Fruit fly (Drosophila melanogaster): ENCODE measurements around the gene cl.

Gene cl

DNA sequence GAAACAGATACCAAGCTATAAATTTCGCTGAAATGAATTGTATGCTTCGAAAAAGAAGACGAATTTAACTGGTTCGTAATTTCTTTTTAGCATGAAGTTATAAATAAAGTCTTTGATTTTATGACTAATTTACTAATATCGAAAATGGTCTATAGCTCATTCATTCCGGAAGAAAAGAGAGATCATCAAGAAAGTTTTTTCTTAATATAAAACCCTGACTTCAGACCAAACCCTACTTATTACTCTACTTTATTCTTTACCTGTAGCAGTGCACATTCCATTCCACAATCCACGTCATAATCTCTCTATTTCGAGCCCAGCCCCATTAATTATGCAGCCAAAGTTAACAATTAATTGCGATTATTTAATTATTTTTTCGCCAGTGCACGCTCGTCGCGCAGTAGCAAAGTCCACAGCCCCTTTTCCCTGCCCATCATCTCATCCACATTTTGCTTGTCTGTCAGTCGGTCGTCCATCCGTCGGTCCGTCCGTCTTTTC lies 26.0 kb upstream of the cl start (continued):
- TF ChIP-seq salr (GFP tag; optimal IDR thresholded peaks at IDR 0.05) (peak in 1 of 2 experiments; percentile 40), dsx (GFP tag; optimal IDR thresholded peaks at IDR 0.05; ENCODE audit: poor library complexity, severe bottlenecking) (peak; percentile 27), Eip75B (GFP tag; optimal IDR thresholded peaks at IDR 0.05) (peak; percentile 33), spab (GFP tag; optimal IDR thresholded peaks at IDR 0.05) (peak; percentile 55), CG3032 (tag; optimal IDR thresholded peaks at IDR 0.05) (peak; percentile 42), CG1621 (tag; optimal IDR thresholded peaks at IDR 0.05) (no peak), CG31627 (GFP tag; optimal IDR thresholded peaks at IDR 0.05) (peak; percentile 18), fd59A (GFP tag; optimal IDR thresholded peaks at IDR 0.05) (peak; percentile 49)

DNA sequence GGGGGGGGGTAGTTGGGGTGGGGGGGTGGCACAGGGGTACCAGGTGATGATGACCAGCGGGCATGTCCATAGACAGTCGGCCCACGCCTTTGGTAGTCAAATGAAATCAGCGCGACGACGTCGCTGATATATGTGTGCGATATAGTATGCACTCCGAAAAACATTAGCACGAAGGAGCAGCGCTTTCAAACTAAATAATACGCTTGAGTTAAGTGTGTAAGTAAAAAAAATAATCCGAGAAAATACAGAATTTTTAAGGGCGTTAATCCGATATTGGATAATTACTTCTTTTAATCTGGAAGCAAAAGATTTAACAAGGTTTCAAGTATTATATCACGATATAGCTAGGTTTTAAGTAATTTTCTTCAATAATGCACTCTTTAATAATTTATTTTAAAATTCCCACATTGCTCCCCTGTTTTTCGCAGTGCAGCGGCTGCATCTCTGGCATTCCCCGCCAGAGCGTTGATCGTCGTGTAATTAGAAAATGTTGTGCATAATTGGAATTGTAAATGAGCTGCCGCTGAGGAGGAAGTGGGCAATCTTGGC lies 25.1 kb upstream of the cl start:
- TF ChIP-seq CG10669 (GFP tag; optimal IDR thresholded peaks at IDR 0.05) (peak; percentile 2), CG10631 (GFP tag; optimal IDR thresholded peaks at IDR 0.05) (peak; percentile 47), OdsH (GFP tag; optimal IDR thresholded peaks at IDR 0.05) (peak; percentile 39), Eip78C (GFP tag) (peak; percentile 79), CG11902 (GFP tag; optimal IDR thresholded peaks at IDR 0.05) (no peak), Sox102F (GFP tag; optimal IDR thresholded peaks at IDR 0.05) (no peak), CG3919 (GFP tag; optimal IDR thresholded peaks at IDR 0.05) (peak; percentile 53), Smox (GFP tag; optimal IDR thresholded peaks at IDR 0.05) (no peak), Lpt (GFP tag; optimal IDR thresholded peaks at IDR 0.05) (no peak), achi (GFP tag; optimal IDR thresholded peaks at IDR 0.05) (peak; percentile 52), Eip75B (GFP tag; optimal IDR thresholded peaks at IDR 0.05) (peak; percentile 38), CG11762 (GFP tag; optimal IDR thresholded peaks at IDR 0.05; ENCODE audit: insufficient read depth) (peak; percentile 38), Hr39 (GFP tag; optimal IDR thresholded peaks at IDR 0.05) (peak; percentile 15), CG16779 (tag; optimal IDR thresholded peaks at IDR 0.05) (no peak), fd59A (GFP tag; optimal IDR thresholded peaks at IDR 0.05) (peak; percentile 30), CG15336 (GFP tag; IDR thresholded peaks at IDR 0.05) (peak; percentile 80), CG1621 (tag; optimal IDR thresholded peaks at IDR 0.05) (no peak), Ets96B (tag; optimal IDR thresholded peaks at IDR 0.05) (peak; percentile 5), CG11294 (GFP tag; IDR thresholded peaks at IDR 0.05) (0 out of 2 replicates have a peak, but pooled peaks have one; percentile 10), CG3032 (tag; optimal IDR thresholded peaks at IDR 0.05) (peak; percentile 13), CG6163 (GFP tag; IDR thresholded peaks at IDR 0.05) (peak; percentile 53), CG4318 (GFP tag; optimal IDR thresholded peaks at IDR 0.05) (peak; percentile 29), net (GFP tag; optimal IDR thresholded peaks at IDR 0.05) (peak; percentile 21), CG7368 (GFP tag; optimal IDR thresholded peaks at IDR 0.05) (no peak), CG32006 (GFP tag; optimal IDR thresholded peaks at IDR 0.05) (peak; percentile 84), CG6276 (GFP tag; optimal IDR thresholded peaks at IDR 0.05) (peak; percentile 56), esn (GFP tag; optimal IDR thresholded peaks at IDR 0.05) (peak; percentile 37), CG6792 (GFP tag; optimal IDR thresholded peaks at IDR 0.05) (no peak), ss (GFP tag; optimal IDR thresholded peaks at IDR 0.05) (no peak), acj6 (GFP tag; optimal IDR thresholded peaks at IDR 0.05) (peak; percentile 45), CG9139 (GFP tag; optimal IDR thresholded peaks at IDR 0.05) (no peak), Gug (GFP tag; IDR thresholded peaks at IDR 0.05) (peak; percentile 37; the same call in 1 of the 2 replicates), topi (GFP tag; optimal IDR thresholded peaks at IDR 0.05) (peak; percentile 24), CG8119 (GFP tag; IDR thresholded peaks at IDR 0.05) (peak; percentile 65; the same call in 2 of the 3 replicates), eg (GFP tag; IDR thresholded peaks at IDR 0.05) (peak; percentile 63; the same call in 2 of the 3 replicates), CG34406 (GFP tag; optimal IDR thresholded peaks at IDR 0.05) (peak; percentile 15), dac (GFP tag; optimal IDR thresholded peaks at IDR 0.05) (peak; percentile 59), CG31627 (GFP tag; optimal IDR thresholded peaks at IDR 0.05) (peak; percentile 10), Hr4 (GFP tag; optimal IDR thresholded peaks at IDR 0.05) (peak; percentile 71), Blimp-1 (GFP tag; optimal IDR thresholded peaks at IDR 0.05) (no peak), Sox15 (GFP tag; optimal IDR thresholded peaks at IDR 0.05) (no peak), Sox14 (GFP tag; optimal IDR thresholded peaks at IDR 0.05) (peak; percentile 51), Hr38 (GFP tag; optimal IDR thresholded peaks at IDR 0.05) (no peak), pdm3 (GFP tag; optimal IDR thresholded peaks at IDR 0.05) (peak; percentile 38), CG8319 (GFP tag; optimal IDR thresholded peaks at IDR 0.05) (no peak)

All from whole organism, prepupa.